Fruit fly (Drosophila melanogaster) whole organism, pupa: Measurements from ENCODE around the gene Psf3.

ENCODE experiments used
- CG13204 ChIP-seq: fragments of 200-800 bp; sonication (Bioruptor generic); optimal IDR thresholded peaks from 2 replicates; lab custom pipeline; 2018; ENCODE audit warnings: missing biosample characterization, mild to moderate bottlenecking, missing genetic modification characterization, moderate library complexity
- CG14655 ChIP-seq: fragments of 200-800 bp; sonication (Bioruptor generic); optimal IDR thresholded peaks from 3 replicates; lab custom pipeline; 2017; ENCODE audit warnings: mild to moderate bottlenecking, missing biosample characterization, missing genetic modification reagents, missing genetic modification characterization
- CG15710 ChIP-seq: fragments of 200-800 bp; sonication (Bioruptor generic); optimal IDR thresholded peaks from 2 replicates; lab custom pipeline; 2018; ENCODE audit warnings: missing biosample characterization, mild to moderate bottlenecking, missing genetic modification characterization, moderate library complexity
- CG32121 ChIP-seq: fragments of 200-800 bp; sonication (Bioruptor generic); IDR thresholded peaks from 2 replicates; pipeline ENCODE4 v1.3.6; 2022; ENCODE audit warnings: missing biosample characterization, missing genetic modification characterization
- EcR ChIP-seq: fragments of 200-800 bp; sonication (Bioruptor generic); optimal IDR thresholded peaks from 3 replicates; lab custom pipeline; 2019; ENCODE audit warnings: missing biosample characterization, missing genetic modification characterization, mild to moderate bottlenecking, moderate library complexity, missing genetic modification reagents
- Pif1B ChIP-seq: fragments of 200-800 bp; sonication (Bioruptor generic); optimal IDR thresholded peaks from 3 replicates; lab custom pipeline; 2016; ENCODE audit warnings: missing biosample characterization, missing genetic modification characterization
- Snoo ChIP-seq: fragments of 200-800 bp; sonication (Bioruptor generic); optimal IDR thresholded peaks from 3 replicates; lab custom pipeline; 2017; ENCODE audit warnings: missing biosample characterization, mild to moderate bottlenecking, missing genetic modification characterization, inconsistent platforms

DNA sequence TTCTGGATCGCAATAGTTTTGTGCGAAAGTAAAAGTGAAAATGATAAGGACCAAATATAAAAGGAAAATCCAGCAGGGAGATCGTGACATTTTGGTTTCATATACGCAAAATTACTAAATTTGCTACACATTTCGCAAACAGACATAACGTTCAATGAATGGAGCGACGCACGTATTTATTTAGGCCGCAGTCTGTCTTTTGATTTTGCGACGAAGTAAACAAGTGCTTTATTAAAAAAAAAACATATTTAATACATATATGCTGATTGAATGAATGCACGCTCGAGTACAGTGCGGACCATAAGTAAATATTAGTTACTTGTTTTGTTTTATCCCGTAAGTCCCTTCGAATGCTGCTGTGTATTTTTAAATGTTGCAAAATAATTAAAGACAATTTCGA, 18.3 kb downstream of the Psf3 start, which contains the start of gene CG32679:
- TF ChIP-seq CG14655 = no peak
- no peak for TF ChIP-seq EcR (GFP tag; lab: Kevin White, UChicago)
- no peak for TF ChIP-seq Pif1B (GFP tag; lab: Kevin White, UChicago)
- TF ChIP-seq Snoo (tag; lab: Kevin White, UChicago) = no peak
- TF ChIP-seq CG15710 (tag; lab: Kevin White, UChicago) = no peak
- no peak for TF ChIP-seq CG32121 (GFP tag; lab: Robert Waterston, UW)
- no peak for TF ChIP-seq CG13204 (GFP tag; lab: Kevin White, UChicago)
